Fruit fly (Drosophila melanogaster) whole organism: ENCODE results near the gene beta4GalNAcTB.

Source experiments
- CG8478 ChIP-seq: fragments of >200 bp; optimal IDR thresholded peaks from 2 replicates; lab custom pipeline; 2018; ENCODE audit warnings: inconsistent platforms
- Dll ChIP-seq: fragments of >200 bp; optimal IDR thresholded peaks from 2 replicates; lab custom pipeline; 2017
- EcR ChIP-seq, 2 experiments: fragments of >200 bp; optimal IDR thresholded peaks; 2 replicates each; lab custom pipeline; 2017; ENCODE audit warnings: missing biosample characterization in 2 of 2, missing genetic modification characterization in 2 of 2, missing genetic modification reagents in 2 of 2
- pan ChIP-seq: fragments of >200 bp; optimal IDR thresholded peaks from 2 replicates; lab custom pipeline; 2017
- psq ChIP-seq: fragments of >200 bp; optimal IDR thresholded peaks from 2 replicates; lab custom pipeline; 2017
- usp ChIP-seq: fragments of >200 bp; optimal IDR thresholded peaks from 2 replicates; lab custom pipeline; 2017; ENCODE audit warnings: missing biosample characterization, missing genetic modification characterization, mixed read lengths

beta4GalNAcTB gene

DNA sequence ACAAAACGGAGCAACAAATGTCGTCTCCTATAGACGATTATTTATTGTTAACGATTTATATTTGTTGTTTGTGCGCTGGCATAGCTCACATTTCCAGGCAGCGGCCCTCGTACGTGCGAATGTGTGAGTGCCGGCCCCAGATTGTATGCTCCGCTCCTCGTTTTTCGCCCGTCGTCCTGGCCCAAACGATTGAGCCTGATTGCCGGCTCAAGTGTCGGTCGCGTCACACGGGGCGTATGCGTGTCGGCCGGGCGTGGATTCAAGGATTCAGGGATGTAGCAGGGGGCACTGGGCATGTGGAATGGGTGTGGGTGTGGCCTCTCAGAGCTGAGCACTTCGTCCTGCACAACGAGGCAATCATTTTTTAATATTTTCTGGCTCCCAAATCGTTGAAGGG lies 28.2 kb downstream of the beta4GalNAcTB start:
- TF ChIP-seq usp (GFP tag; lab: Kevin White, UChicago), result no peak
- TF ChIP-seq EcR (GFP tag; optimal IDR thresholded peaks at IDR 0.05; lab: Kevin White, UChicago), result no peak
- no peak for TF ChIP-seq CG8478 (lab: Kevin White, UChicago)
- TF ChIP-seq Dll, result no peak
- TF ChIP-seq psq (lab: Kevin White, UChicago), result no peak

DNA sequence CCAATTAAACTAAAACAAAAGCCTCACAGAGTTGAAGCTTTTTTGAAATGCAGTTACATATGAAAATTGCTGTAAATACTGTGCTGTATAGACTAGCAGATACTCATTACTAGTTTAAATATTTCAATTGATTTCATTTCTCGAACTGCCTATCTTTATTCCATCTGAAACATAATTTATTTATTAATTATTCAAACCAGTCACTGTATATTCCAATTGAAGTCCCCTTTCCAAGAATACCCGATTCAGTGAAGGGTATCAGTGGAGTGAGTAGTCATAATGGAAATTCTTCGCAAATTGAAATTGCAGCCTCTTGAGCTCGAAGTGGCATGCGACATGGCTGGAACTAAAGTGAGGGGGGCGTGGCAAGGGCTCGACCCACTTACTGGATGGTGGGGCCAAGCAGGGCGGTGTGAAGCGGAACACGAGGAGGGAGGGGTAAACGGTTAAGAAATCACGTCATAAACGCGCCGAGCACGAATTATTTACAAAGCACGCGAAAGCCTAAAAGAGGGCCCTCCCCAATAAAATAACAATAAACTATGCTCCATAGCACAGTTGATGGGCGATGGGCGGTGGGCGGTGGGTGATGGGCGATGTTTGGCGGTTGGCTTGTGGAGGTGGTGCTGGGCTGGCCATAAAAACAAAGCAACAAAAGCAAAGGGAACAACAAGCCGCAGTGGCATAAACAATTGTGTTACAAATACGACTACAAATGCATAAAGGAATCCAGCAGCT lies 28.8 kb downstream of the beta4GalNAcTB start:
- no peak for TF ChIP-seq CG8478 (lab: Kevin White, UChicago)
- TF ChIP-seq Dll, result no peak
- TF ChIP-seq usp (GFP tag; lab: Kevin White, UChicago), result no peak
- no peak for TF ChIP-seq psq (lab: Kevin White, UChicago)
- no peak for TF ChIP-seq pan (lab: Kevin White, UChicago)
- TF ChIP-seq EcR (GFP tag; optimal IDR thresholded peaks at IDR 0.05; lab: Kevin White, UChicago), result no peak

DNA sequence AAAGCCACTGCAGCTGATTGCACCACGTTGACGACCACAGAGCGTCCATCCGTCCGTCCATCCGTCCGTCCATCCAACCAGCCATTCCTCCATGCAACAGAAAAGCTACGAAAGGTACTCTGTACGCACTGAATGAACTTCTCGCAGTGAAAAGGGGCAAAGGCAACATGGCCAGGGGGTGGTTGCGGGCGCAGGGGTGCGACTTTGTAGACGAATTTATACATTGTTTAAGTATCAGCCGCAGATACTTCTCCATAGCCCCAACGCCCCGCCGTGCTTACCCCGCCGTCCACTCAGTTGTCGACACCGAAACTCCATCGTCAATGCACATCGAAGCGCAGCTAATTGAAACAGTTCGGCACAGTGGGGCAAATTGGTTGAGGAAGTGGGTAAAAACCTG lies 33.8 kb downstream of the beta4GalNAcTB start:
- TF ChIP-seq EcR (GFP tag; optimal IDR thresholded peaks at IDR 0.05; lab: Kevin White, UChicago) (no peak), psq (lab: Kevin White, UChicago) (no peak), Dll (no peak), CG8478 (lab: Kevin White, UChicago) (no peak), pan (lab: Kevin White, UChicago) (no peak), usp (GFP tag; lab: Kevin White, UChicago) (no peak)

DNA sequence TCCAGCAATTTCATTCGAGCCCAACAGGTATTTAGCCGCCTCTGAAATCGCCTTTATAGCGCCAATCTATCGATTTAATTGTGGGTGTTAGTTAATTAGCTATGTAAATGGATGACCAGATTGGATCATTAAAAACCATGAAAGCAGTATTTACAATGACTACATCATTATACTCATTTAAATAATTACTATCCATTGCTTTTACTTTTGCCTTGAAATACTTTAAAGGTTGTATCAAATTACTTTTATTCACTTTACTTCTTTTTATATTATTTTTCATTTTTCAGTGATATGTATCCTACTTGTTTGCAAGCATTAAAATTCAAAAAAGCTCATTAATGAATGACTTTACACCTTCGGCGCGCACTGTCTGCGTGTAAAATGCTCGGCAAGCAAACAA lies 34.8 kb downstream of the beta4GalNAcTB start:
- TF ChIP-seq pan (lab: Kevin White, UChicago) (no peak), EcR (GFP tag; optimal IDR thresholded peaks at IDR 0.05; lab: Kevin White, UChicago) (no peak), usp (GFP tag; lab: Kevin White, UChicago) (no peak), psq (lab: Kevin White, UChicago) (no peak), CG8478 (lab: Kevin White, UChicago) (no peak), Dll (no peak)

DNA sequence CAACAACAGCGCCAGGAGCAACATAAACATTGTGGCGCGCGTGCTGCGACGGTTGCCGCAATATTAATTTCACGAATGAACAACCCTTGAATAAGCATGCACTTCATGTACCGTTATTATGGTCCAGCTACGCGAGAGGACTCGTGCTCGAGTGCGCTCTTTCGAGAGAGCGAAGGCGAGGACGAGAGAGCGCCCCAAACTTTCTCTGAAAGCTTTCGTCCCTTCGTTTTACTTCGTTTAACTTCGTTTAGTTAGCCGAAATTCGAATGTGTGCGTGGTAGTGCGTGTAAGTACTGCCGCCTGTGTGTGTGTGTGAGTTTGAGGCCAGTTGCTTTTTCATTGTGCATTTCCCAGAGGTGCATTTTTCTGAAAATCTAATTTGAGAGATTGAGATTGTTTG lies 43.1 kb downstream of the beta4GalNAcTB start:
- no peak for TF ChIP-seq CG8478 (lab: Kevin White, UChicago)
- no peak for TF ChIP-seq usp (GFP tag; lab: Kevin White, UChicago)
- no peak for TF ChIP-seq Dll
- no peak for TF ChIP-seq pan (lab: Kevin White, UChicago)
- TF ChIP-seq EcR (GFP tag; optimal IDR thresholded peaks at IDR 0.05; lab: Kevin White, UChicago), result no peak
- TF ChIP-seq psq (lab: Kevin White, UChicago), result no peak

DNA sequence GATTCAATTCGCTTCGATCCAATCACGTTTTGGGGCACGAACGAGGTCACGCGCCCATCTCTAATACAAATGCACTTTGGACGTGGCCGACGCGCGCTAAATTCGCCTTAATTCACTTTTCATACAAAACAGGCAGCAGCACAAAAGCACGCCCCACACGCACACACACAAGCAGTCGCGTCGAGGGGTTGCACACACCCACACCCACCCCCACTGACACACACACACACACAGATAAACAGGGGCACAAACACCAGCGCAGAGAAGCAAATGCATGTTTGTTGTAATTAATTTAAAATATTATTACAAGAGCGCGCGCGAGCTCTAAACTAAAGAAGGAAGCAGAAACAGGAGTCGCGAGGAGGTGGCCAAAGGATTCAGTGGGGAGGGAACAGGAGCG lies 44.4 kb downstream of the beta4GalNAcTB start:
- no peak for TF ChIP-seq EcR (GFP tag; optimal IDR thresholded peaks at IDR 0.05; lab: Kevin White, UChicago)
- TF ChIP-seq CG8478 (lab: Kevin White, UChicago), result no peak
- TF ChIP-seq psq (lab: Kevin White, UChicago), result no peak
- TF ChIP-seq pan (lab: Kevin White, UChicago), result no peak
- TF ChIP-seq usp (GFP tag; lab: Kevin White, UChicago), result no peak

DNA sequence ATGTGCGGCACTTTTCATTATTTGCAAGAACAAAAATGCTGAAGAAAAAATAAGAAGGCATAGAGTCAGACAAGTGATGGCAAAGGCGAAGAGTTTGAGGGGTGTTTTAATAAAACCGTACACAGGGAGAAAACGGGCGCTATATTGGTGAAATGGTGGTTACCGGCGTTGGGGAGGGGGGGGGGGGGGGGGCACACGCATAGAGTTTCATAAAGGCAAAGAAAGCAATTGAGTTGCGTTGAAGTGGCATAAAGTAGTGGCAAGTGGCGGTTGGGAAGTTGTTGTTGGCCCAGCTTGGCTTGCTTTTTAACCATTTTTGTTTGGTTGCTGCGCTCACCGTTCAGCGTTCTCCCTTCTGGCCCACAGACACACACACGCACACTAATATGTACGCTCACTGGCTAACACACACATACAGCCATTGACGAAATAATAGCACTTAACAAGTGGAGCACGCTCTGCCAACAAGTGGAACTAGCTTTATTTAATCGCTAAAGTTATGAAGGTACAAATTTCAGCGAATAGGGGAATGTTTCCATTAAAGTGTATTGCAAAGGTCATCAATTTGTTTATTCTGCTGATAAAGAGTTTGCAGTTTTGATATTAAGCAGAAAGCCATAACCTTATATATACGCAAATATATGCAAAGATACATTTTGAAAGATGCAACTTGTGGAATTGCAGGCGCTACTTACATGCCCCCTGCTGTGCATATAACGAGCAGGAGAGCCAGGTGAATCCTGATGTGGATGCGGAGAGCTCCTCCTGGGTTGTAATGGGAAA lies 46.0 kb downstream of the beta4GalNAcTB start:
- TF ChIP-seq Dll (no peak), psq (lab: Kevin White, UChicago) (no peak)

DNA sequence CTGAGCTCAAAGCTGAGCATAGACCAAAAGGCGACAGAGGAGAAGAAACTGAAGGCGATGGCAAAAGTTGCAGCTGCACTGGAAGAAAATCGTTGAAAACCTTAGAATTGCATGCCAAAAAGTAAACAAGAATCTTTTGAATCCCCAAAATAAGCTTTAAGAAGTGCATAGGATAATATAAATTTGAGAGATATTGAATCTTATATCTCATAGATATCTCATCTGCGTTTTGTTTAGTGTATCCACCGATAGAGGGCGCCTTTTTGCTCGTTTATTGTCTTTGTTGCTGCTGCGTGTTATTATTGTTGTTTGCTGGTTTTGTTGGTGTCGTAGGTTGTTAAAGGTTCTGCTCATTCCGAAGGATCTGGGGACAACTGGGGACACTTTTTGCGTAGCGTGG lies 47.9 kb downstream of the beta4GalNAcTB start:
- TF ChIP-seq EcR (GFP tag; optimal IDR thresholded peaks at IDR 0.05; lab: Kevin White, UChicago) (no peak), CG8478 (lab: Kevin White, UChicago) (no peak), pan (lab: Kevin White, UChicago) (no peak), Dll (no peak), usp (GFP tag; lab: Kevin White, UChicago) (no peak), psq (lab: Kevin White, UChicago) (no peak)
